Fruit fly (Drosophila melanogaster) whole organism, embryonic: ENCODE measurements around the gene corto.

Source experiments
- Awh ChIP-seq: fragments of 200-800 bp; sonication (Bioruptor generic); IDR thresholded peaks from 2 replicates; pipeline ENCODE4, ENCODE4 v1.3.6; 2022; ENCODE audit warnings: missing biosample characterization, missing genetic modification characterization
- CG10267 ChIP-seq: fragments of 200-800 bp; sonication (Bioruptor generic); optimal IDR thresholded peaks from 2 replicates; lab custom pipeline; 2018; ENCODE audit warnings: missing biosample characterization, mild to moderate bottlenecking, missing genetic modification characterization, moderate library complexity
- CG10543 ChIP-seq: fragments of 200-800 bp; sonication (Bioruptor generic); optimal IDR thresholded peaks from 3 replicates; lab custom pipeline; 2017; ENCODE audit warnings: missing biosample characterization, mild to moderate bottlenecking, missing genetic modification characterization, moderate library complexity
- CG13894 ChIP-seq: fragments of 200-800 bp; sonication (Bioruptor generic); optimal IDR thresholded peaks from 3 replicates; lab custom pipeline; 2018; ENCODE audit warnings: missing biosample characterization, mild to moderate bottlenecking, missing genetic modification characterization, moderate library complexity
- CG14441 ChIP-seq: fragments of 200-800 bp; sonication (Bioruptor generic); IDR thresholded peaks from 2 replicates; pipeline ENCODE4 v1.3.6; 2022; ENCODE audit warnings: missing biosample characterization, missing genetic modification characterization
- CG14710 ChIP-seq: fragments of 200-800 bp; sonication (Bioruptor generic); optimal IDR thresholded peaks from 3 replicates; lab custom pipeline; 2019; ENCODE audit warnings: missing biosample characterization, mild to moderate bottlenecking, missing genetic modification characterization, moderate library complexity
- CG1603 ChIP-seq: fragments of 200-800 bp; sonication (Bioruptor generic); optimal IDR thresholded peaks from 2 replicates; lab custom pipeline; 2019; ENCODE audit warnings: missing biosample characterization, mild to moderate bottlenecking, missing genetic modification characterization, moderate library complexity
- CG18262 ChIP-seq: fragments of 200-800 bp; optimal IDR thresholded peaks from 3 replicates; lab custom pipeline; 2019; ENCODE audit warnings: missing biosample characterization, mild to moderate bottlenecking, missing genetic modification characterization, moderate library complexity
- CG18599 ChIP-seq: fragments of 200-800 bp; sonication (Bioruptor generic); optimal IDR thresholded peaks from 3 replicates; lab custom pipeline; 2017; ENCODE audit warnings: missing biosample characterization, missing genetic modification characterization, mild to moderate bottlenecking, moderate library complexity, missing genetic modification reagents
- CG18619 ChIP-seq: fragments of 200-800 bp; sonication (Bioruptor generic); optimal IDR thresholded peaks from 3 replicates; lab custom pipeline; 2017; ENCODE audit warnings: missing biosample characterization, mild to moderate bottlenecking, missing genetic modification characterization
- CG2202 ChIP-seq: fragments of 200-800 bp; sonication (Bioruptor generic); optimal IDR thresholded peaks from 2 replicates; lab custom pipeline; 2018; ENCODE audit warnings: missing biosample characterization, mild to moderate bottlenecking, missing genetic modification characterization
- CG30403 ChIP-seq: fragments of 200-800 bp; sonication (Bioruptor generic); optimal IDR thresholded peaks from 3 replicates; lab custom pipeline; 2016; ENCODE audit warnings: missing biosample characterization, missing genetic modification characterization
- CG7745 ChIP-seq: fragments of 200-800 bp; sonication (Bioruptor generic); optimal IDR thresholded peaks from 2 replicates; lab custom pipeline; 2018; ENCODE audit warnings: missing biosample characterization, mild to moderate bottlenecking, missing genetic modification characterization, moderate library complexity
- CG8765 ChIP-seq: fragments of 200-800 bp; sonication (Bioruptor generic); IDR thresholded peaks from 2 replicates; pipeline ENCODE4 v1.3.6; 2022; ENCODE audit warnings: missing biosample characterization, missing genetic modification characterization
- CG9817 ChIP-seq: fragments of 200-800 bp; sonication (Bioruptor generic); optimal IDR thresholded peaks from 2 replicates; lab custom pipeline; 2018; ENCODE audit warnings: missing biosample characterization, mild to moderate bottlenecking, missing genetic modification characterization, moderate library complexity
- D19B ChIP-seq: fragments of 200-800 bp; sonication (Bioruptor generic); optimal IDR thresholded peaks from 2 replicates; lab custom pipeline; 2017; ENCODE audit warnings: missing biosample characterization, mild to moderate bottlenecking, missing genetic modification characterization
- Eip74EF ChIP-seq, 2 experiments: fragments of 200-800 bp in 1 of 2; fragments of >200 bp in 1 of 2; sonication (Bioruptor generic) in 1 of 2; optimal IDR thresholded peaks; 2 replicates each; lab custom pipeline; 2017 to 2019; ENCODE audit warnings: missing biosample characterization in 2 of 2, missing genetic modification characterization in 2 of 2, mild to moderate bottlenecking in 1 of 2, moderate library complexity in 1 of 2
- Elba2 ChIP-seq: fragments of 200-800 bp; sonication (Bioruptor generic); optimal IDR thresholded peaks from 3 replicates; lab custom pipeline; 2016; ENCODE audit warnings: missing biosample characterization, missing genetic modification characterization
- Kr ChIP-seq: fragments of 200-800 bp; sonication (Bioruptor generic); optimal IDR thresholded peaks from 2 replicates; lab custom pipeline; 2017; ENCODE audit warnings: missing biosample characterization, mild to moderate bottlenecking, missing genetic modification characterization
- Med ChIP-seq: fragments of 200-800 bp; sonication (Bioruptor generic); peaks from one replicate; lab custom pipeline; 2016; ENCODE audit warnings: missing biosample characterization, missing genetic modification characterization, mild to moderate bottlenecking, inconsistent platforms, moderate library complexity
- NFAT ChIP-seq: fragments of 200-800 bp; sonication (Bioruptor generic); IDR thresholded peaks from 2 replicates; pipeline ENCODE4 v1.3.6; 2022; ENCODE audit warnings: missing biosample characterization, missing genetic modification characterization
- Oli ChIP-seq: fragments of 200-800 bp; sonication (Bioruptor generic); optimal IDR thresholded peaks from 2 replicates; lab custom pipeline; 2018; ENCODE audit warnings: missing biosample characterization, mild to moderate bottlenecking, missing genetic modification characterization, moderate library complexity
- Trl ChIP-seq, 3 experiments: fragments of >200 bp in 2 of 3; fragments of 200-800 bp in 1 of 3; sonication (Bioruptor generic) in 1 of 3; optimal IDR thresholded peaks; 2 replicates in 1 of 3; 3 replicates in 2 of 3; lab custom pipeline; 2016 to 2017; ENCODE audit warnings: missing biosample characterization in 1 of 3, missing genetic modification characterization in 1 of 3
- Xbp1 ChIP-seq: fragments of 200-800 bp; sonication (Bioruptor generic); optimal IDR thresholded peaks from 3 replicates; lab custom pipeline; 2016; ENCODE audit warnings: missing biosample characterization, mild to moderate bottlenecking, missing genetic modification characterization
- Xrp1 ChIP-seq: fragments of 200-800 bp; sonication (Bioruptor generic); IDR thresholded peaks from 2 replicates; pipeline ENCODE4 v1.3.6; 2022; ENCODE audit warnings: missing biosample characterization, missing genetic modification characterization
- bsh ChIP-seq, 2 experiments: fragments of 200-800 bp; sonication (Bioruptor generic); optimal IDR thresholded peaks; 2 replicates each; lab custom pipeline; 2017 to 2018; ENCODE audit warnings: mild to moderate bottlenecking in 2 of 2, missing biosample characterization in 2 of 2, missing genetic modification characterization in 2 of 2, moderate library complexity in 1 of 2
- dmrt11E ChIP-seq: fragments of 200-800 bp; sonication (Bioruptor generic); optimal IDR thresholded peaks from 3 replicates; lab custom pipeline; 2018; ENCODE audit warnings: missing biosample characterization, mild to moderate bottlenecking, missing genetic modification characterization, moderate library complexity
- gem ChIP-seq: fragments of 200-800 bp; sonication (Bioruptor generic); optimal IDR thresholded peaks from 2 replicates; lab custom pipeline; 2019; ENCODE audit warnings: missing biosample characterization, mild to moderate bottlenecking, missing genetic modification characterization, moderate library complexity
- grau ChIP-seq: fragments of 200-800 bp; optimal IDR thresholded peaks from 3 replicates; lab custom pipeline; 2019; ENCODE audit warnings: missing biosample characterization, mild to moderate bottlenecking, missing genetic modification characterization, moderate library complexity
- kni ChIP-seq: fragments of 200-800 bp; sonication (Bioruptor generic); optimal IDR thresholded peaks from 3 replicates; lab custom pipeline; 2017; ENCODE audit warnings: mild to moderate bottlenecking, missing biosample characterization, missing genetic modification reagents, missing genetic modification characterization
- lola ChIP-seq, 3 experiments: fragments of >200 bp in 2 of 3; fragments of 200-800 bp in 1 of 3; sonication (Bioruptor generic) in 1 of 3; optimal IDR thresholded peaks; 2 replicates each; lab custom pipeline; 2017 to 2019; ENCODE audit warnings: missing biosample characterization in 3 of 3, missing genetic modification characterization in 3 of 3, mild to moderate bottlenecking in 1 of 3, moderate library complexity in 1 of 3
- nerfin-1 ChIP-seq: fragments of 200-800 bp; sonication (Bioruptor generic); optimal IDR thresholded peaks from 3 replicates; lab custom pipeline; 2019; ENCODE audit warnings: missing biosample characterization, mild to moderate bottlenecking, missing genetic modification characterization, moderate library complexity
- pan ChIP-seq, 4 experiments: fragments of >200 bp in 3 of 4; fragments of 200-800 bp in 1 of 4; sonication (Bioruptor generic) in 1 of 4; optimal IDR thresholded peaks in 3 of 4; IDR thresholded peaks in 1 of 4; 2 replicates each; pipeline versions ENCODE4 v1.3.6 to Lab custom; 2017 to 2022; ENCODE audit warnings: missing biosample characterization in 2 of 4, missing genetic modification characterization in 2 of 4, mixed read lengths in 1 of 4
- phol ChIP-seq: fragments of 200-800 bp; sonication (Bioruptor generic); optimal IDR thresholded peaks from 3 replicates; lab custom pipeline; 2018; ENCODE audit warnings: missing biosample characterization, mild to moderate bottlenecking, missing genetic modification characterization, moderate library complexity
- pros ChIP-seq: fragments of 200-800 bp; sonication (Bioruptor generic); optimal IDR thresholded peaks from 3 replicates; lab custom pipeline; 2019; ENCODE audit warnings: missing biosample characterization, mild to moderate bottlenecking, missing genetic modification characterization, moderate library complexity
- stc ChIP-seq: fragments of 200-800 bp; sonication (Bioruptor generic); IDR thresholded peaks from 2 replicates; pipeline ENCODE4 v1.3.6; 2022; ENCODE audit warnings: missing biosample characterization, missing genetic modification characterization
- trem ChIP-seq: fragments of 200-800 bp; optimal IDR thresholded peaks from 3 replicates; lab custom pipeline; 2019; ENCODE audit warnings: missing biosample characterization, mild to moderate bottlenecking, missing genetic modification characterization, moderate library complexity
- unc-4 ChIP-seq: fragments of 200-800 bp; sonication (Bioruptor generic); IDR thresholded peaks from 2 replicates; pipeline ENCODE4 v1.3.6; 2022; ENCODE audit warnings: missing biosample characterization, missing genetic modification characterization; ENCODE audit not compliant: partially characterized antibody
- vvl ChIP-seq: fragments of 200-800 bp; sonication (Bioruptor generic); IDR thresholded peaks from 2 replicates; pipeline ENCODE4 v1.3.6; 2022; ENCODE audit warnings: missing biosample characterization, missing genetic modification characterization
- wor ChIP-seq: fragments of 200-800 bp; sonication (Bioruptor generic); IDR thresholded peaks from 2 replicates; pipeline ENCODE4 v1.3.6; 2022; ENCODE audit warnings: missing biosample characterization, missing genetic modification characterization

The corto gene

DNA sequence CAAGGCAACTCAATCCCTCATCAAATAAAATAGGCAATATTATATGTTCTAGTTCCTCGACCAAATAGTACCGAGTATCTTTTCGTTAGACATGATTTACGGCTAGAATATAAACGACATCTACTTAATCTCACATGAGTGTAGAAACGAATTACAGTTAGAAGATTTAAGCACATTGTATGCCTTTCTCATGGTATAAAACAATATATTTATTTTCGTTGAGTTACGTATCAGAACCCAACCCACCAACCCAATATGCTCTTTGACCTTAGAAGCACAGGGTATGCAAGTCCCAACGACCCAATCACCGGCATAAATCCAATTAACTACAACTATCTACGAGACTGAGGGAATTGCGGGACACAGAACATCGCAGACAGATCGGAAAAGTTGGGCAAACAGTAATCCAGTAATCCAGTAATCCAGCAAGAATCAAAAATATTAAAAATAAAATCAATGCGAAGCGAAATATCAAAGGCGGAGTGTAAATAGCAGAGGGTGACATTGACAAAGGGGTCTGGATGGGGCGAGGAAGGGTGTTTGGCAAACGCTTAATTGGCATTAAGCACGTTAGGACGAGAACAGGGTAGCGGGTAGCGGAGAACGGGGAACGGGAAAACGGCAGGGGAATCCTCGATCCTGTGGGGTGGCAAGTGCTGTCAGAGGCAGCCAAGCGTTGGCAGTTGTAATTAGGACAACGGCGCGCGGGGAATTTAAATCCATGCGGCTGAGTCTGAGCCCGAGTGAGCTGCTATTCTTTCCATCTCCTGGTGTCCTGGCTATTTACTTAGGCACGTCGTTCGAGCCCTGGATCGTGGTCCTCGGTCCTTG is 35.6 kb upstream of the corto start (continued):
- TF ChIP-seq CG7745 (no peak), CG10543 (peak; percentile 42), trem (tag; lab: Kevin White, UChicago) (peak; percentile 21), Kr (peak; percentile 25), NFAT (GFP tag; lab: Robert Waterston, UW) (no peak), pros (GFP tag; lab: Kevin White, UChicago) (peak; percentile 91), CG9817 (tag; lab: Kevin White, UChicago) (no peak), Med (GFP tag; lab: Kevin White, UChicago) (peak; percentile 66), CG30403 (no peak), CG13894 (tag; lab: Kevin White, UChicago) (peak; percentile 23), CG18599 (peak; percentile 31), Awh (GFP tag; lab: Robert Waterston, UW) (peak; percentile 70), phol (tag; lab: Kevin White, UChicago) (peak; percentile 8), CG1603 (tag; lab: Kevin White, UChicago) (peak; percentile 44), pan (optimal IDR thresholded peaks at IDR 0.05; lab: Kevin White, UChicago) (peak in 1 of 2 experiments; percentile 39), pan (GFP tag; optimal IDR thresholded peaks at IDR 0.05 in 1 of 2, IDR thresholded peaks at IDR 0.05 in 1 of 2) (peak in 1 of 2 experiments; percentile 15), nerfin-1 (tag; lab: Kevin White, UChicago) (peak; percentile 62), Xrp1 (peak; percentile 44; the same call in 1 of the 2 replicates), CG14441 (GFP tag; lab: Robert Waterston, UW) (no peak), grau (peak; percentile 9), unc-4 (GFP tag; lab: Robert Waterston, UW) (no peak), CG18619 (GFP tag; lab: Kevin White, UChicago) (no peak), CG18262 (tag; lab: Kevin White, UChicago) (peak; percentile 31), CG8765 (GFP tag; lab: Robert Waterston, UW) (peak; percentile 53; the same call in 1 of the 2 replicates), kni (GFP tag; lab: Kevin White, UChicago) (peak; percentile 60), D19B (GFP tag; lab: Kevin White, UChicago) (peak; percentile 81), dmrt11E (tag; lab: Kevin White, UChicago) (peak; percentile 50), Xbp1 (GFP tag; lab: Kevin White, UChicago) (peak; percentile 12), vvl (GFP tag; lab: Robert Waterston, UW) (no peak), Trl (optimal IDR thresholded peaks at IDR 0.05; lab: Kevin White, UChicago) (no peak), Trl (GFP tag; optimal IDR thresholded peaks at IDR 0.05; lab: Kevin White, UChicago) (no peak), lola (GFP tag; optimal IDR thresholded peaks at IDR 0.05; lab: Kevin White, UChicago) (peak in 1 of 3 experiments; percentile 30), gem (peak; percentile 43), CG10267 (tag; lab: Kevin White, UChicago) (peak; percentile 22), bsh (GFP tag; optimal IDR thresholded peaks at IDR 0.05; lab: Kevin White, UChicago) (peak in 1 of 2 experiments; percentile 35), Elba2 (no peak), CG14710 (tag; lab: Kevin White, UChicago) (peak; percentile 20), Oli (tag; lab: Kevin White, UChicago) (peak; percentile 5), Eip74EF (GFP tag; optimal IDR thresholded peaks at IDR 0.05; lab: Kevin White, UChicago) (no peak), CG2202 (tag; lab: Kevin White, UChicago) (no peak), stc (GFP tag; lab: Robert Waterston, UW) (no peak), wor (no peak)
